Worm (Caenorhabditis elegans): ENCODE measurements around the gene dhs-20.

- TF ChIP-seq lin-13 (GFP tag; optimal IDR thresholded peaks at IDR 0.05) (no peak), egl-27 (tag; optimal IDR thresholded peaks at IDR 0.05) (no peak), nhr-11 (tag; optimal IDR thresholded peaks at IDR 0.05) (no peak), unc-62 (GFP tag; optimal IDR thresholded peaks at IDR 0.05) (no peak), unc-39 (tag; optimal IDR thresholded peaks at IDR 0.05) (no peak), dmd-4 (tag; optimal IDR thresholded peaks at IDR 0.05) (no peak), skn-1 (tag; optimal IDR thresholded peaks at IDR 0.05) (no peak), nhr-237 (tag; optimal IDR thresholded peaks at IDR 0.05) (no peak), nhr-77 (tag; optimal IDR thresholded peaks at IDR 0.05) (no peak), nhr-10 (tag; optimal IDR thresholded peaks at IDR 0.05) (no peak), zag-1 (tag; optimal IDR thresholded peaks at IDR 0.05) (no peak), nhr-12 (tag; optimal IDR thresholded peaks at IDR 0.05) (no peak), unc-55 (GFP tag; optimal IDR thresholded peaks at IDR 0.05) (no peak)
Measured at ce11 chrV:11610049-11610448, 5.7 kb upstream of the dhs-20 start, which contains the start of gene piit-1.

Data from whole organism, L2 larva.